Worm (Caenorhabditis elegans): ENCODE data around the gene asps-1.

asps-1 gene

ce11 chrV:10317294-10317693, at the start of gene asps-1:
Gene asps-1 (minus strand): TSS chrV:10317394.
- TF ChIP-seq sem-2 (GFP tag; optimal IDR thresholded peaks at IDR 0.05) = no peak
- TF ChIP-seq ceh-39 (tag; optimal IDR thresholded peaks at IDR 0.05) = no peak
- TF ChIP-seq ceh-83 (GFP tag; optimal IDR thresholded peaks at IDR 0.05) = no peak
- TF ChIP-seq snpc-4 (tag; optimal IDR thresholded peaks at IDR 0.05) = no peak
- TF ChIP-seq mep-1 (tag; optimal IDR thresholded peaks at IDR 0.05) = no peak
- TF ChIP-seq blmp-1 (tag; optimal IDR thresholded peaks at IDR 0.05) = no peak
- no peak for TF ChIP-seq elt-1 (tag; optimal IDR thresholded peaks at IDR 0.05; ENCODE audit: borderline replicate concordance, insufficient read depth)
- TF ChIP-seq M03D4.4 (tag; optimal IDR thresholded peaks at IDR 0.05) = no peak
- no peak for TF ChIP-seq ceh-43 (GFP tag; optimal IDR thresholded peaks at IDR 0.05)
- no peak for TF ChIP-seq bed-3 (GFP tag; optimal IDR thresholded peaks at IDR 0.05)
- no peak for TF ChIP-seq zip-8 (tag; optimal IDR thresholded peaks at IDR 0.05)
- TF ChIP-seq cnd-1 (tag; optimal IDR thresholded peaks at IDR 0.05) = no peak
- no peak for TF ChIP-seq flh-1 (GFP tag; optimal IDR thresholded peaks at IDR 0.05)
- no peak for TF ChIP-seq mab-5 (tag; optimal IDR thresholded peaks at IDR 0.05)
- no peak for TF ChIP-seq ztf-11 (tag; optimal IDR thresholded peaks at IDR 0.05)
- TF ChIP-seq nhr-12 (tag; optimal IDR thresholded peaks at IDR 0.05) = no peak

ce11 chrV:10363834-10364233, 46.6 kb upstream of the asps-1 start:
- TF ChIP-seq hlh-1 (tag; optimal IDR thresholded peaks at IDR 0.05) (no peak), mab-5 (tag; optimal IDR thresholded peaks at IDR 0.05) (no peak), mls-2 (tag; optimal IDR thresholded peaks at IDR 0.05) (no peak), elt-3 (tag; optimal IDR thresholded peaks at IDR 0.05) (no peak)

- TF ChIP-seq hlh-1 (tag; optimal IDR thresholded peaks at IDR 0.05) (peak; percentile 10), lsy-2 (tag; optimal IDR thresholded peaks at IDR 0.05) (peak; percentile 68), cnd-1 (tag; optimal IDR thresholded peaks at IDR 0.05) (no peak), mep-1 (tag; optimal IDR thresholded peaks at IDR 0.05) (peak; percentile 54), pha-4 (tag; optimal IDR thresholded peaks at IDR 0.05) (peak; percentile 18), ceh-39 (tag; optimal IDR thresholded peaks at IDR 0.05) (peak; percentile 18), ham-2 (GFP tag; optimal IDR thresholded peaks at IDR 0.05) (no peak), sem-2 (GFP tag; optimal IDR thresholded peaks at IDR 0.05) (no peak), mab-5 (tag; optimal IDR thresholded peaks at IDR 0.05) (no peak), ces-1 (GFP tag; optimal IDR thresholded peaks at IDR 0.05) (peak; percentile 89), ceh-43 (GFP tag; optimal IDR thresholded peaks at IDR 0.05) (no peak), nhr-237 (tag; optimal IDR thresholded peaks at IDR 0.05) (peak; percentile 32), lin-13 (tag; optimal IDR thresholded peaks at IDR 0.05) (peak; percentile 23)
Observed at ce11 chrV:10361830-10362397, 44.7 kb upstream of the asps-1 start, which contains the start of gene cash-1. Gene cash-1 (plus strand): TSS chrV:10362261.

DNA sequence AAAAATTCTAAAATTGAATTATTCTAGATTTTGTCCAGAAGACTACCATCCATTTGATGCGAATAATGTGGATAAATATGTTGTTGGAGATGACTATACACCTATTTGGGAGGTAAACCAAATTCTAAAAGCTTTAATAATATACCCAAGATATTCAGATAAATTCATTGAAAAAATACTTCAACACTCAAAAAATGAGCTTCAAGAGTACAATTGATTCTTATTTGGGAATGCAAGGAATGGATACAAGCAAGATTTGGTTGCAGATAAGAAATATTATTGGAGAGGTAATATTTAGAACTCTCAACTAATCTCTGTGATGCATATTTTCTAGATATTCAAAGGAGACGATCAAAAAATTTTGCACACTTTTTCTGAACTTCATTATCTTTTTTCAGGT, 43.0 kb upstream of the asps-1 start:
- TF ChIP-seq zip-8 (tag; optimal IDR thresholded peaks at IDR 0.05) = no peak
- no peak for TF ChIP-seq ceh-43 (GFP tag; optimal IDR thresholded peaks at IDR 0.05)
- TF ChIP-seq flh-1 (GFP tag; optimal IDR thresholded peaks at IDR 0.05) = no peak
- TF ChIP-seq drap-1 (GFP tag; optimal IDR thresholded peaks at IDR 0.05) = no peak
- TF ChIP-seq pha-4 (tag; optimal IDR thresholded peaks at IDR 0.05) = no peak
- no peak for TF ChIP-seq elt-1 (tag; optimal IDR thresholded peaks at IDR 0.05; ENCODE audit: borderline replicate concordance, insufficient read depth)
- TF ChIP-seq ham-2 (GFP tag; optimal IDR thresholded peaks at IDR 0.05) = no peak
- TF ChIP-seq bed-3 (GFP tag; optimal IDR thresholded peaks at IDR 0.05) = no peak
- no peak for TF ChIP-seq M03D4.4 (tag; optimal IDR thresholded peaks at IDR 0.05)
- no peak for TF ChIP-seq hlh-1 (tag; optimal IDR thresholded peaks at IDR 0.05)
- no peak for TF ChIP-seq mep-1 (tag; optimal IDR thresholded peaks at IDR 0.05)
- no peak for TF ChIP-seq cnd-1 (tag; optimal IDR thresholded peaks at IDR 0.05)
- no peak for TF ChIP-seq lin-13 (tag; optimal IDR thresholded peaks at IDR 0.05)
- TF ChIP-seq nhr-12 (tag; optimal IDR thresholded peaks at IDR 0.05) = no peak
- no peak for TF ChIP-seq elt-3 (tag; optimal IDR thresholded peaks at IDR 0.05)

DNA sequence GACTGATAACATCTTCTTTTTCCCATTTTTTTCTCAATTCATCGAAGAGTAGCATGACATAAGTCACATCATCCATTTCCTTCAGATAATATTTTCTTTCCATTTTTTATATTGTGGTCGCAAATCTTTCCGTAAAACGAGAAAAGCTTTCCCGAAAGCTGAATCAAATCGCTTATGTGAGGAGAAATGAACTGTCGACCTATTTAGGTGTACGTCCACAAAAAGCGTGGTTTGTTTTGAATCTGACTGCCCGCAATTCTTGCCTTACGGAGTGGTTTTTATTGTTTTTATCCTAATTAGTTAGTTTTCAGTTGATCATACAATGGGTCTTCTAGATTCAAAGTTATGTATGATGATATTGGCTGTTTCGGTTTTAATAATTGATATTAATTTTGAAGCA, 41.0 kb upstream of the asps-1 start, which contains the start of gene ttll-15:
ttll-15 (plus strand) TSS at position 301 of the 400 bp plus-strand sequence.
- TF ChIP-seq pha-4 (tag; optimal IDR thresholded peaks at IDR 0.05) (no peak), ces-1 (GFP tag; optimal IDR thresholded peaks at IDR 0.05) (no peak), sem-2 (GFP tag; optimal IDR thresholded peaks at IDR 0.05) (no peak), lin-13 (tag; optimal IDR thresholded peaks at IDR 0.05) (no peak), ceh-83 (GFP tag; optimal IDR thresholded peaks at IDR 0.05) (no peak), nhr-76 (tag; optimal IDR thresholded peaks at IDR 0.05) (no peak)

ce11 chrV:10357467-10357953, 40.3 kb upstream of the asps-1 start, which contains the start of gene ceeh-2:
Gene ceeh-2 (minus strand): TSS chrV:10357903.
- no peak for TF ChIP-seq tbx-8 (GFP tag; optimal IDR thresholded peaks at IDR 0.05)
- no peak for TF ChIP-seq ham-2 (GFP tag; optimal IDR thresholded peaks at IDR 0.05)
- no peak for TF ChIP-seq mab-5 (tag; optimal IDR thresholded peaks at IDR 0.05)
- TF ChIP-seq blmp-1 (tag; optimal IDR thresholded peaks at IDR 0.05) = no peak
- TF ChIP-seq hlh-1 (tag; optimal IDR thresholded peaks at IDR 0.05) = no peak
- no peak for TF ChIP-seq ces-1 (GFP tag; optimal IDR thresholded peaks at IDR 0.05)
- no peak for TF ChIP-seq drap-1 (GFP tag; optimal IDR thresholded peaks at IDR 0.05)

Measured in whole organism, mixed stage, embryonic.